Worm (Caenorhabditis elegans): ENCODE measurements around the gene T19C3.6.

DNA sequence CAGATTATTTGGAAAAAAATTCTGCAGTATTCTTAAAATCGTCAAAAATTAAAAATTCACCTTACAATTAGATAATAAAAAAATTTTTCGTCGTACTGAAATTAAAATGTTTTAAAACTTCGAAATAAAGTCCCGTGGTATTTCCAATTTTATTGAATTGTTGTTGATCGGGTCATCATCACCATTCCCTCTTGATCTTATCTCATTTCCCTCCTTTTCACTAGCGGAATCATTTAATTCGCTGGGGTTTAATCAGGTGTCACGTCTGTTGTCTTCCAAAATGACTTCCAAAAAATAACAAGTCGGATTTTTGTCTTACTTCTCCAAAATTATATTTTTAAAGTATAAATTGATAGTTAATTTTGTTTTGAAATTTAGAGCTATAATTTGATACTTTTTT, 25.3 kb upstream of the T19C3.6 start:
- TF ChIP-seq gmeb-1 (tag; optimal IDR thresholded peaks at IDR 0.05): no peak
- TF ChIP-seq ceh-82 (tag; optimal IDR thresholded peaks at IDR 0.05): no peak
- TF ChIP-seq lsy-2 (tag; optimal IDR thresholded peaks at IDR 0.05): no peak
- TF ChIP-seq zag-1 (tag; optimal IDR thresholded peaks at IDR 0.05): no peak
- no peak for TF ChIP-seq unc-62 (GFP tag; optimal IDR thresholded peaks at IDR 0.05)
- TF ChIP-seq ama-1 (optimal IDR thresholded peaks at IDR 0.05): no peak
- no peak for TF ChIP-seq nhr-11 (tag; optimal IDR thresholded peaks at IDR 0.05)
- TF ChIP-seq elt-1 (tag; optimal IDR thresholded peaks at IDR 0.05): no peak
- no peak for TF ChIP-seq unc-39 (tag; optimal IDR thresholded peaks at IDR 0.05)
- TF ChIP-seq lin-39 (tag; optimal IDR thresholded peaks at IDR 0.05): no peak
- TF ChIP-seq fos-1 (tag; optimal IDR thresholded peaks at IDR 0.05): no peak
- peak; percentile 33 for TF ChIP-seq nhr-25 (tag; optimal IDR thresholded peaks at IDR 0.05)

Measured in whole organism, L2 larva.